Fruit fly (Drosophila melanogaster): ENCODE results near the gene CG11722.

CG11722 gene

dm6 chr3R:10031480-10031879 is 13.9 kb downstream of the CG11722 start:
- TF ChIP-seq CG8478 (optimal IDR thresholded peaks at IDR 0.05) (no peak), CTCF (optimal IDR thresholded peaks at IDR 0.05) (no peak)

DNA sequence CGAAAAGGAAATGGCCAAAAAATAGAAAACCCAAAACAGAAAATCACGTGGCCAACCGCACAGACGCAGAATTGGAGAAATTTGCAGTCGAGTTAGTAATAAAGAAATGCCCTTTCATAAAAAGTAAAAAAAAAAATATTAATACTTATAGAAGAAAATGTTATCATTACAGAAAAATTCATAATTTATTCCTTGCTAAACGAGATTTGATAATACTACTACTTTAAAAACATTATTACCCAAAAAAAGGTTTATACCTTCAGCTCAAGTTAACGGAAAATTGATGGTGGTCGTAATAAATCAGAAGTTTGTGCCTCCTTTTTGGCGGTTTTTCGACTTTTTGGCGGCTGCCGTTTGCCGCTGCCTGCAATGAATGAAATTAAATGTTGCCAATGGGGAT is 17.0 kb downstream of the CG11722 start:
- no peak for TF ChIP-seq CG8478 (optimal IDR thresholded peaks at IDR 0.05)
- no peak for TF ChIP-seq CTCF (optimal IDR thresholded peaks at IDR 0.05)

DNA sequence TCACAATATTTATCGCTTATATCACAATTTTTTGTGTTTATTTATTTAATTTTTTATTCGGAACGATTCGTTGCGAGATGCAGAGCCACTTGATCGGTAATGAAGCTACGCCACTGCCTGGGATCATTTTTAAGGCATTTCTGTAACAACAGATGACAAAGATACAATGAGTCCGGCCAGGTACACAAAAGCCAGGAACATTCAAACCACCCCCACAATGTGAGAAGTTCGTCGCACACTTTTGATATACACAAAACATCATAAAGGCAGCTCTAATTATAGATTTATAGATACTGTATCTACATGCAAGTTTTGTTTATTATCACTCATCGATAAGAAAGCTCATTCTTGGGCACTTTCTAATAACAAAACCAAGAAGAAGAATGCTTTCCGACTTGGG is 20.3 kb downstream of the CG11722 start, which contains the start of gene CG31407:
TSS of gene CG31407 (minus strand) at position 101 of the 400 bp plus-strand sequence.
- TF ChIP-seq CTCF (optimal IDR thresholded peaks at IDR 0.05) = no peak

DNA sequence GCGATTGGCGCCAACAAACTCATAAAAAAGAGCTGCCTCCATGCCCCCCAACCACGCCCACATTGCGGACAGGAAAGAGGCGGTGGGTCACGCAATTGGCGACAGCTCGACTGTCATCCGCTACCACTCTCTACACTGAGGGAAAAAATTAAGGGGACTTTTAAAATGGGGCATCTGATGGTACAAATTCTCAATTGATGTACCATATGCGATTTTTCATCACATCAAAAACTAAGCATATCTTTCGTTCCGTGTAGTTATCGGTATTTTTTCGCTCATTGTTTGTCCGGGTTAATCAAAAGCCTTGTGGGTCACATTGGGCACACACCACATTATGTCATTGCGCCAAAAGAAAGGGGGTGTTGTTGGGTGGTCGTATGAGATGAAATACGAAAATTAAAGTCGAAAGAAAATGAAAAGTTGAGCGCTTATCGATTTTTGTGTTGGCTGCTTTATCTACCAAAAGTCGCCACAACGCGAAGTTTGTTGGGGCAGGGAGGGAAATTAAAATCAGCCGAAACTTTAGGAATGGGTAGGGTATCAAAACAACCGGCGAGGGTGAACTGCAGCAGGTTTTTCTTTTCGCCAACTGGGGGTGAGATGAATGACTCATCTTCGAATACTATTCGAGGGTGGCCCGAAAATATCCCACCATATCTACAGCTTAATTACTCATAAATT is 21.2 kb downstream of the CG11722 start:
- TF ChIP-seq CTCF (optimal IDR thresholded peaks at IDR 0.05) = no peak
- no peak for TF ChIP-seq CG8478 (optimal IDR thresholded peaks at IDR 0.05)

dm6 chr3R:10001174-10001789 is 44.1 kb downstream of the CG11722 start, which contains the start of gene CG5359:
CG5359 (minus strand) TSS chr3R:10001276.
- peak; percentile 15 to 33 for TF ChIP-seq CTCF (optimal IDR thresholded peaks at IDR 0.05)
- no peak for TF ChIP-seq CG8478 (optimal IDR thresholded peaks at IDR 0.05)

dm6 chr3R:9996689-9997213 is 48.6 kb downstream of the CG11722 start, which contains the start of the genes Gr85a and Spn85F:
Gr85a (minus strand) TSS chr3R:9996789.
Spn85F (plus strand) TSS chr3R:9997163.
- TF ChIP-seq CTCF (optimal IDR thresholded peaks at IDR 0.05) (no peak), CG8478 (optimal IDR thresholded peaks at IDR 0.05) (no peak)

Data from S2 (cell line).